Worm (Caenorhabditis elegans): ENCODE measurements around the gene F17E9.5.

The F17E9.5 gene

DNA sequence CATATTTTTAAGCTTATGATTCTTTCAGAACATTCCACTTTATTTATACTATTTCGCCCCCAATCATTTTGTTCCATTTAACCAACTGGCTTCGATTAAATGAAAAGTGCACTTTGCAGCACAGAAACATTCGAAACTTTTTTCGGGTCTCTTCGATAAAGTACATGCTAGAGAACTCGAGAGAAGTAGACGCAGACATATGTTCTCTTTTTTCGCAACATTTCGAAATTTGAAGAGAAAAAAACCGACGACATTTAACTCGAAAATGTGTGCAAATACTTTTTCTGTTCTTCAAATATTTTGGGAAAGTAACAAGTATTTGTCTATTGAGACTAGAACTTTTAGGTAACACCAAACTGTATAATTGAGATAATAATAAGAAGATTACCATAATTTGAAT, 31.3 kb downstream of the F17E9.5 start:
- peak; percentile 41 for TF ChIP-seq unc-55 (GFP tag; optimal IDR thresholded peaks at IDR 0.05)
- TF ChIP-seq fos-1 (tag; optimal IDR thresholded peaks at IDR 0.05): peak; percentile 43
- TF ChIP-seq gmeb-1 (tag; optimal IDR thresholded peaks at IDR 0.05): no peak
- TF ChIP-seq mdl-1 (tag; optimal IDR thresholded peaks at IDR 0.05): no peak
- no peak for TF ChIP-seq ZK546.5 (tag; optimal IDR thresholded peaks at IDR 0.05)
- peak; percentile 84 for TF ChIP-seq C34F6.9 (tag; optimal IDR thresholded peaks at IDR 0.05)
- peak; percentile 81 for TF ChIP-seq nhr-129 (tag; optimal IDR thresholded peaks at IDR 0.05)
- no peak for TF ChIP-seq skn-1 (tag; optimal IDR thresholded peaks at IDR 0.05)
- peak; percentile 46 for TF ChIP-seq crh-2 (tag; optimal IDR thresholded peaks at IDR 0.05)

ce11 chrIV:8377501-8377900, 31.9 kb downstream of the F17E9.5 start, which contains the start of gene D2096.7:
Gene D2096.7 (minus strand): TSS chrIV:8377630.
- no peak for TF ChIP-seq sem-4 (tag; optimal IDR thresholded peaks at IDR 0.05)
- TF ChIP-seq unc-62 (GFP tag; optimal IDR thresholded peaks at IDR 0.05): no peak
- TF ChIP-seq crh-2 (tag; optimal IDR thresholded peaks at IDR 0.05): peak; percentile 20
- no peak for TF ChIP-seq snpc-4 (tag; optimal IDR thresholded peaks at IDR 0.05)
- peak; percentile 3 for TF ChIP-seq Y55F3AM.14 (GFP tag; optimal IDR thresholded peaks at IDR 0.05)

- TF ChIP-seq unc-55 (GFP tag; optimal IDR thresholded peaks at IDR 0.05) (no peak), F13H6.1 (tag; optimal IDR thresholded peaks at IDR 0.05) (no peak)
Observed at ce11 chrIV:8378280-8378679, 32.7 kb downstream of the F17E9.5 start.

- peak; percentile 71 for TF ChIP-seq sma-9 (GFP tag; optimal IDR thresholded peaks at IDR 0.05)
- no peak for TF ChIP-seq sma-9 (tag; optimal IDR thresholded peaks at IDR 0.05)
- peak; percentile 55 for TF ChIP-seq nhr-21 (tag; optimal IDR thresholded peaks at IDR 0.05)
- no peak for TF ChIP-seq nhr-6 (tag; optimal IDR thresholded peaks at IDR 0.05)
- no peak for TF ChIP-seq zag-1 (tag; optimal IDR thresholded peaks at IDR 0.05)
- TF ChIP-seq ama-1 (optimal IDR thresholded peaks at IDR 0.05): no peak
- TF ChIP-seq ceh-82 (tag; optimal IDR thresholded peaks at IDR 0.05): peak; percentile 19
- TF ChIP-seq unc-62 (GFP tag; optimal IDR thresholded peaks at IDR 0.05): no peak
- peak; percentile 8 for TF ChIP-seq ZK546.5 (tag; optimal IDR thresholded peaks at IDR 0.05)
- TF ChIP-seq nhr-12 (tag; optimal IDR thresholded peaks at IDR 0.05): no peak
- TF ChIP-seq nhr-11 (tag; optimal IDR thresholded peaks at IDR 0.05): no peak
- no peak for TF ChIP-seq unc-39 (tag; optimal IDR thresholded peaks at IDR 0.05)
- TF ChIP-seq skn-1 (tag; optimal IDR thresholded peaks at IDR 0.05): peak; percentile 17
- TF ChIP-seq ztf-4 (tag; optimal IDR thresholded peaks at IDR 0.05): no peak
- no peak for TF ChIP-seq nhr-23 (tag; optimal IDR thresholded peaks at IDR 0.05)
- TF ChIP-seq ztf-11 (tag; optimal IDR thresholded peaks at IDR 0.05): no peak
- peak; percentile 76 for TF ChIP-seq gmeb-1 (tag; optimal IDR thresholded peaks at IDR 0.05)
- no peak for TF ChIP-seq ztf-1 (GFP tag; conservative IDR thresholded peaks at IDR 0.05)
- TF ChIP-seq sma-3 (GFP tag; optimal IDR thresholded peaks at IDR 0.05): peak; percentile 44
- TF ChIP-seq mab-5 (tag; optimal IDR thresholded peaks at IDR 0.05): peak; percentile 53
- no peak for TF ChIP-seq peb-1 (tag; optimal IDR thresholded peaks at IDR 0.05)
- peak; percentile 61 for TF ChIP-seq fos-1 (tag; optimal IDR thresholded peaks at IDR 0.05)
- TF ChIP-seq nhr-77 (tag; optimal IDR thresholded peaks at IDR 0.05): no peak
- TF ChIP-seq nhr-129 (tag; optimal IDR thresholded peaks at IDR 0.05): peak; percentile 87
- no peak for TF ChIP-seq nhr-237 (tag; optimal IDR thresholded peaks at IDR 0.05)
- no peak for TF ChIP-seq ceh-16 (tag; optimal IDR thresholded peaks at IDR 0.05)
- TF ChIP-seq mdl-1 (tag; optimal IDR thresholded peaks at IDR 0.05): peak in 1 of 2 experiments; percentile 11
- peak; percentile 90 for TF ChIP-seq R02D3.7 (tag; optimal IDR thresholded peaks at IDR 0.05)
- peak; percentile 0 for TF ChIP-seq sem-4 (tag; optimal IDR thresholded peaks at IDR 0.05)
- TF ChIP-seq nhr-25 (tag; optimal IDR thresholded peaks at IDR 0.05): peak; percentile 73
- TF ChIP-seq snpc-4 (tag; optimal IDR thresholded peaks at IDR 0.05): peak; percentile 66
- no peak for TF ChIP-seq elt-3 (tag; optimal IDR thresholded peaks at IDR 0.05)
- TF ChIP-seq lin-11 (tag; optimal IDR thresholded peaks at IDR 0.05): peak; percentile 2
- peak; percentile 46 for TF ChIP-seq F13H6.1 (tag; optimal IDR thresholded peaks at IDR 0.05)
- TF ChIP-seq crh-2 (tag; optimal IDR thresholded peaks at IDR 0.05): peak; percentile 73
- no peak for TF ChIP-seq egl-27 (tag; optimal IDR thresholded peaks at IDR 0.05)
- TF ChIP-seq elt-1 (tag; optimal IDR thresholded peaks at IDR 0.05): no peak
- no peak for TF ChIP-seq dmd-4 (tag; optimal IDR thresholded peaks at IDR 0.05)
- TF ChIP-seq lin-39 (tag; optimal IDR thresholded peaks at IDR 0.05): no peak
- TF ChIP-seq nhr-10 (tag; optimal IDR thresholded peaks at IDR 0.05): no peak
- TF ChIP-seq blmp-1 (tag; optimal IDR thresholded peaks at IDR 0.05; ENCODE audit: insufficient read depth): no peak
- TF ChIP-seq lin-13 (GFP tag; optimal IDR thresholded peaks at IDR 0.05): peak; percentile 63
- no peak for TF ChIP-seq aly-2 (tag; optimal IDR thresholded peaks at IDR 0.05)
- no peak for TF ChIP-seq alr-1 (tag; optimal IDR thresholded peaks at IDR 0.05)
- TF ChIP-seq unc-55 (GFP tag; optimal IDR thresholded peaks at IDR 0.05): peak; percentile 95
- peak; percentile 88 for TF ChIP-seq C34F6.9 (tag; optimal IDR thresholded peaks at IDR 0.05)
Observed at ce11 chrIV:8379278-8379677, 33.7 kb downstream of the F17E9.5 start, which contains the start of gene nap-1. Gene nap-1 (minus strand): TSS chrIV:8379319.
